Worm (Caenorhabditis elegans) whole organism, L1 larva: ENCODE measurements around the gene qdpr-1.
A peak's percentile ranks its signal among the peaks of the same experiment; 100 is the strongest.

Experiments used
- aha-1 ChIP-seq: fragments of 150-350 bp; optimal IDR thresholded peaks from 2 replicates; lab custom pipeline; 2014; ENCODE audit warnings: missing biosample characterization, missing genetic modification characterization
- blmp-1 ChIP-seq: fragments of 150-350 bp; optimal IDR thresholded peaks from 2 replicates; lab custom pipeline; 2014; ENCODE audit warnings: missing biosample characterization, missing genetic modification characterization
- efl-1 ChIP-seq, 4 experiments: fragments of 150-350 bp; optimal IDR thresholded peaks in 3 of 4; peaks in 1 of 4; 1 replicate in 1 of 4; 2 replicates in 3 of 4; lab custom pipeline; 2014; ENCODE audit warnings: missing biosample characterization in 2 of 4, missing genetic modification characterization in 2 of 4, missing genetic modification reagents in 2 of 4
- egl-27 ChIP-seq, 2 experiments: fragments of 150-350 bp in 1 of 2; sonication (generic microtip); optimal IDR thresholded peaks; 3 replicates each; lab custom pipeline; 2017 to 2018; ENCODE audit warnings: missing biosample characterization in 2 of 2, missing genetic modification characterization in 2 of 2, missing genetic modification reagents in 2 of 2
- ets-5 ChIP-seq: fragments of 200-800 bp; sonication (Bioruptor generic); IDR thresholded peaks from 2 replicates; pipeline ENCODE4 v1.3.6; 2022; ENCODE audit warnings: missing genetic modification characterization, missing compliant biosample characterization
- fos-1 ChIP-seq: fragments of 150-350 bp; optimal IDR thresholded peaks from 2 replicates; lab custom pipeline; 2014; ENCODE audit warnings: missing biosample characterization, missing genetic modification characterization
- jun-1 ChIP-seq: fragments of 150-350 bp; optimal IDR thresholded peaks from 2 replicates; lab custom pipeline; 2014; ENCODE audit warnings: missing biosample characterization, missing genetic modification reagents, missing genetic modification characterization
- lsy-2 ChIP-seq, 2 experiments: fragments of 150-350 bp; optimal IDR thresholded peaks; 2 replicates each; lab custom pipeline; 2014; ENCODE audit warnings: missing biosample characterization in 2 of 2, missing genetic modification characterization in 2 of 2
- nhr-11 ChIP-seq: fragments of 150-350 bp; optimal IDR thresholded peaks from 2 replicates; lab custom pipeline; 2014; ENCODE audit warnings: missing biosample characterization, missing genetic modification characterization
- nhr-76 ChIP-seq: sonication (generic microtip); optimal IDR thresholded peaks from 2 replicates; lab custom pipeline; 2017; ENCODE audit warnings: missing biosample characterization, missing genetic modification characterization
- zag-1 ChIP-seq: fragments of 150-350 bp; optimal IDR thresholded peaks from 2 replicates; lab custom pipeline; 2014; ENCODE audit warnings: missing biosample characterization, missing genetic modification characterization

DNA sequence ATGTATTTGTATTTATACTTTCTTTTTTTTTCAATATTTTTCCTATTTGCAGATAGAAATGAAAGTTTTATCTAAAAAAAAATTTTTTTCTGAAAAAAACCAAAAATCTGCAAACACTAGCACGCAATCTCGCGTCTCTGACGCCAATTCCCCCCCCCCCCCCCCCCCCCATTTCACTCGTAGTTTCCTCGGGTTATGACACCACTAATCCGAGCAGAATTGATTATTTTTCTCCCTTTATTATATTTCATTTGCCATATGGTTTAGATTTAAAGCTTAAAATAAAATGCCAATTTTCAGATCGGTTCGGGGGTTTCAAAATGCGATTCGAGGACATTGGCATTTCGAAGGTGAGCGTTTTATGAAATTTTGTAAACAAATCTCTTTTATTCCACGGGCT, 46.9 kb upstream of the qdpr-1 start, which contains the start of gene mtm-6:
- TF ChIP-seq fos-1 (tag; lab: Kevin White, UChicago): no peak
- no peak for TF ChIP-seq jun-1 (tag; lab: Kevin White, UChicago)
- TF ChIP-seq egl-27 (tag; optimal IDR thresholded peaks at IDR 0.05; lab: Kevin White, UChicago): no peak
- no peak for TF ChIP-seq nhr-11 (tag; lab: Kevin White, UChicago)
- no peak for TF ChIP-seq nhr-76 (tag; lab: Kevin White, UChicago)
- TF ChIP-seq blmp-1 (tag; lab: Kevin White, UChicago): no peak
- TF ChIP-seq aha-1: no peak
- peak in 1 of 2 experiments; percentile 23 for TF ChIP-seq lsy-2 (tag; optimal IDR thresholded peaks at IDR 0.05; lab: Kevin White, UChicago)
- TF ChIP-seq ets-5: no peak
- no peak for TF ChIP-seq zag-1 (tag; lab: Kevin White, UChicago)
- no peak for TF ChIP-seq efl-1 (optimal IDR thresholded peaks at IDR 0.05; lab: Kevin White, UChicago)
- no peak for TF ChIP-seq efl-1 (GFP tag; optimal IDR thresholded peaks at IDR 0.05 in 1 of 2; lab: Kevin White, UChicago)
